Worm (Caenorhabditis elegans) whole organism, L4 larva: ENCODE data around the gene B0252.11.

ENCODE experiments used
- F37D6.2 ChIP-seq: sonication (generic microtip); optimal IDR thresholded peaks from 2 replicates; lab custom pipeline; 2016; ENCODE audit warnings: mild to moderate bottlenecking, missing genetic modification characterization, missing compliant biosample characterization
- T26A8.4 ChIP-seq: fragments of 200-800 bp; sonication (Bioruptor generic); IDR thresholded peaks from 2 replicates; pipeline ENCODE4 v1.3.6; 2022; ENCODE audit warnings: missing genetic modification characterization, missing compliant biosample characterization
- dmd-6 ChIP-seq: fragments of 200-800 bp; sonication (Bioruptor generic); IDR thresholded peaks from 2 replicates; pipeline ENCODE4 v1.3.6; 2022; ENCODE audit warnings: missing genetic modification reagents, missing genetic modification characterization, missing compliant biosample characterization
- nhr-25 ChIP-seq: sonication (generic microtip); optimal IDR thresholded peaks from 2 replicates; lab custom pipeline; 2017; ENCODE audit warnings: missing genetic modification characterization, mild to moderate bottlenecking, missing compliant biosample characterization, antibody characterized with exemption, moderate library complexity, borderline replicate concordance; ENCODE audit not compliant: insufficient read depth
- set-16 ChIP-seq: fragments of 200-800 bp; sonication (Bioruptor generic); IDR thresholded peaks from 2 replicates; pipeline ENCODE4 v1.3.6; 2022; ENCODE audit warnings: missing genetic modification reagents, missing genetic modification characterization, missing compliant biosample characterization
- unc-39 ChIP-seq: sonication (generic microtip); optimal IDR thresholded peaks from 2 replicates; lab custom pipeline; 2017; ENCODE audit warnings: missing biosample characterization, missing genetic modification characterization

ce11 chrII:6943299-6944051 lies 25.9 kb upstream of the B0252.11 start:
- TF ChIP-seq set-16 (GFP tag; lab: Robert Waterston, UW) (peak; percentile 97), unc-39 (tag; lab: Kevin White, UChicago) (no peak), nhr-25 (no peak), dmd-6 (peak; percentile 29), T26A8.4 (GFP tag; lab: Robert Waterston, UW) (no peak), F37D6.2 (tag; lab: Kevin White, UChicago) (peak; percentile 51)
